Fruit fly (Drosophila melanogaster) S2 (cell line): ENCODE results near the gene DopEcR.

Source experiments
- CG8478 ChIP-seq: fragments of >200 bp; optimal IDR thresholded peaks from 2 replicates; lab custom pipeline; 2018
- CTCF ChIP-seq, 2 experiments: fragments of >200 bp; optimal IDR thresholded peaks; 2 replicates each; lab custom pipeline; 2018

- no peak for TF ChIP-seq CTCF (optimal IDR thresholded peaks at IDR 0.05; lab: Kevin White, UChicago)
- no peak for TF ChIP-seq CG8478 (lab: Kevin White, UChicago)
Measured at dm6 chr3L:4349314-4349713, 30.9 kb downstream of the DopEcR start.
